Worm (Caenorhabditis elegans) whole organism, L1 larva: Measurements from ENCODE around the gene C34C12.7.

ENCODE experiments used
- F16B12.6 ChIP-seq: fragments of 150-350 bp; optimal IDR thresholded peaks from 2 replicates; lab custom pipeline; 2014; ENCODE audit warnings: missing biosample characterization, missing genetic modification characterization
- ces-1 ChIP-seq: fragments of 150-350 bp; optimal IDR thresholded peaks from 2 replicates; lab custom pipeline; 2014; ENCODE audit warnings: missing biosample characterization, missing genetic modification reagents, missing genetic modification characterization

ce11 chrIII:3480236-3480635 is 7.9 kb downstream of the C34C12.7 start:
- TF ChIP-seq ces-1 (no peak), F16B12.6 (tag; lab: Kevin White, UChicago) (no peak)
